Worm (Caenorhabditis elegans) whole organism, dauer: ENCODE measurements around the gene msp-31.
"Not testable (repeated sequence)": the region's sequence is repeated elsewhere in the genome, so short reads cannot be mapped to it uniquely, and the experiment has no call there.

ENCODE experiments used
- unc-62 ChIP-seq: sonication (generic microtip); optimal IDR thresholded peaks from 2 replicates; lab custom pipeline; 2017; ENCODE audit warnings: missing biosample characterization, missing genetic modification reagents, missing genetic modification characterization

Gene msp-31

DNA sequence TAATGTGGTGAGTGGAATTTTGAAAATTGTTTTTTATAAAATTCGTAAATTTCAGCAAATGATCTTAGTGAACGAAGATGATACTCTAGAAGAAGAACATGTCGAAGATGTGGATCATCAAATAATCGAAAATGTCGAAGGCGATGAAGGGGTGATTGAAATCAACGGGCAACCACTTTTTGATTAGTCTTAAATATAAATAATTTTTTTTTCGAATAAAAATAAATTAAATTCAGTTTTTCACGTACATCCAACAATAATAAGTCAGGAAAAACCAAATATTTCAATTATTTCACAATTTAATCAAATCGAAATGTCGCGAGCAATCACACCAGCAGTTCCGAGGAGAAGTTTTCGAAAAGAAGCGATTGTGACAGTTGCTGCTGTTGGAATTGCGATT, 21.4 kb upstream of the msp-31 start, which contains the start of gene ZK546.4:
Gene ZK546.4 (plus strand): TSS at position 301 of the 400 bp plus-strand sequence.
- no peak for TF ChIP-seq unc-62 (GFP tag; lab: Kevin White, UChicago)

DNA sequence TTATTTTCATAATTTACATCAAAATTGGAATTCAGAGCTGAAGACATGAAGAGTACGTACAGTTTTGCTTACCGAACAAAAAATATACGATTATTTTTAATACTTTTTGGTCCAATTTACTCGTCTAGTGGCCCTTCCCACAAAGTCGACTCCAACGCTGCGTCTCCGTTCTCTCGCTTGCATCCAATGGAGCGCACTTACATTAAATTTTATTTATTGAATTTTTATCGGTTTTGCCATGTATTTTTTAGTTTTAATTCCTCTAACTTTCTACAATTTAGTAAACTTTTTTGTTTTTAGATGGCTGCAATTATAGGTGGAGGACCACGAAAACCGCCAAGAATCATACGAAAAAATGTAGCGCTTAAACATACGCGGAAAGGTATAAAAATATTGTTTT, 19.2 kb upstream of the msp-31 start, which contains the start of gene ZK546.5:
Gene ZK546.5 (plus strand): TSS at position 301 of the 400 bp plus-strand sequence.
- TF ChIP-seq unc-62 (GFP tag; lab: Kevin White, UChicago), result no peak

DNA sequence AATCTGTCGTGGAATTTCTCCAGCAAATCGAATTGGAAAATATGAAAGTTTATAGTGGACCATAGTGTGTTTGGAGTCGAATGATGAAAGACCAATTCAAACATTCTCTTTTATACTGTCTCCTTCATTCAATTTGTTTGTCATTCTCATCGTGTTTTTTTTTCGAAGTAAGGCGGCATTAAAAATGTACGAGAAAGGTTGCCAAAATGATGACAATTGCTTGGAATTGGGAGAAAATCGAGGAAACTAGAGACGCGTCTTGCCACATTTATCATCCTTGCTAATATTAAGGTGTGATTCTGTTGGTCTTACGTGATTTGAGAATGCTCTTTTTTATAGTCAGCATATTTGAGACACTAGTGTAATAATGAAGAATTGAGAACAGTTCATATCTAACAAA, 18.6 kb upstream of the msp-31 start, which contains the start of gene gst-30:
Gene gst-30 (minus strand): TSS at position 101 of the 400 bp plus-strand sequence.
- TF ChIP-seq unc-62 (GFP tag; lab: Kevin White, UChicago), result no peak

DNA sequence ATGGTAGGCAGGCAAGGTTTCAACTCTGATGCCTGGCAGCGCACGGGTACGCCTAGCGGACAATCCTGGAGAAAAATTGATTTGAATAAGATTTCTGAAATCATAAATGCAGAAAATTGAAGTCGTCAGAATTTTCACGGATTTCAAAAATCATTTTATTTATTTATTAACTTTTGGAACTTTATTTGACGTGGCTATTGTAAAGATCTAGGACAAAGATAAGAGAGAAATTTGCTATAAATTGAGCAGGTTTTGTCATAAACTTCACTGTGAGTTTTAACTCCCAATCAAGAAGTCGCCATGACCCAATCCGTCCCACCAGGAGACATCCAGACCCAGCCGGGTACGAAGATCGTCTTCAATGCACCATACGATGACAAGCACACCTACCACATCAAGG, 16.4 kb upstream of the msp-31 start, which contains the start of gene msp-152:
Gene msp-152 (plus strand): TSS at position 301 of the 400 bp plus-strand sequence.
- TF ChIP-seq unc-62 (GFP tag; lab: Kevin White, UChicago), result not testable (repeated sequence)

DNA sequence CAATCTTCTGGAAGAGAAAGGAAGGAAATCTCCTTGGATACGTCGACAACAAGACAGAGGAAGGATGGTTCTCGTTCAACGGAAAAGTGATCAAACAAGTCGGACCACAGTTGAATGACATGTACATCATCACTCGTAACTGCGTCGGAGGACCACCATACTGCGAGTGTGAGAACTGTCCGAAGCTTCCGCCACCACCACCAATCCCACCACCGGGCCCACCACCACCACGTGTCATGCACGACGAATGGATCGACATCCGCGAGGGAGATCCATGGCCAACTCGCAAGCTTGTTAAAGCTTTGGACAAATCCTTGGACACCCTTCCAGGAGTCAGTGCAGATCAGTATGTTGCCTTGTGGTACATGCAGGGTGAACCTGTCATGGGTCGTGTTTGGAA, 14.9 kb upstream of the msp-31 start:
- no peak for TF ChIP-seq unc-62 (GFP tag; lab: Kevin White, UChicago)

DNA sequence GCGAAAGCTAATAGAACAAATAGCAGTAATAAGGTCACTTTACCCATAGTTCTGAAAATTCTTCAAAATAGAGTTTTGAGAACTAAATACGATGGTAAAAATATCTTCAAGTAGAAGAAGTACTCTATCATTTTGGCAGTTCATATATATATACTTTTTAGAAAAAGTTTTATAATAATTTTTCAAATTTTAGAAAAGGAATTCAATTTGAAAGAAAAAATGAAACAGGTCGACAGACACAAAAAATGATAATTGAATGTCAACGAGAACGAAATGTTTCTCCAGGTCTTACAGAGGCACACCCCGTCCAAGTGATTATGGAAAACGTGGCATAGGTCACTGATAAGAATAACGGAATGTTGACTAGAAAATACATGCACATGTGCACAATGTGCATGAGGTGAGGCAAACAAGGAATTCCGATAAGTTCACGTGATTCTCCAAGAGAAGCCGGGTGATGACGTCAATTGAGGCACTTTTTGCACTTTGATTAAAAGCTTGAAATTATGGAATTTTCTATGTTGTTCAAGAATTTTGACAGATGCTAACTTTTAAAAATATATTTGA, 8.9 kb upstream of the msp-31 start, which contains the start of gene aagr-2:
Gene aagr-2 (minus strand): TSS at position 51 of the 567 bp plus-strand sequence.
- no peak for TF ChIP-seq unc-62 (GFP tag; lab: Kevin White, UChicago)

DNA sequence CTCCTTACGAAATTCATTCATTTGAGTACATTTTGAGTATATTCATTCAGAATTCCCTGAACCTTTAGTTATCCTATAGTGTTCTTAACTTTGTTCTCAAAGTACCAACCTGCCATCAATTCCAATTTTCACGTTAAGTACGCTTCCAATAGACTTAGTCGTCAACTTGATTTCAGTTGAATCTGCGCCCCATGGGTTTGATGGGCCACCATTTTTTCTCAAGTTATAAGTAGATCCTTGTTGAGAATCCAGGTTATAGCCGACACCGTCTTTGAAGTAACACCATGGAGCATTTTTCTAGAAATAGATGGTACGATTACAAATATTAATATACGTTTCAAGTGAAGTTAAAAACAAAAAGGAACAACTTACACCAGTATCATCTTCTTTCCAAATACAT, 8.4 kb upstream of the msp-31 start:
- TF ChIP-seq unc-62 (GFP tag; lab: Kevin White, UChicago), result no peak

DNA sequence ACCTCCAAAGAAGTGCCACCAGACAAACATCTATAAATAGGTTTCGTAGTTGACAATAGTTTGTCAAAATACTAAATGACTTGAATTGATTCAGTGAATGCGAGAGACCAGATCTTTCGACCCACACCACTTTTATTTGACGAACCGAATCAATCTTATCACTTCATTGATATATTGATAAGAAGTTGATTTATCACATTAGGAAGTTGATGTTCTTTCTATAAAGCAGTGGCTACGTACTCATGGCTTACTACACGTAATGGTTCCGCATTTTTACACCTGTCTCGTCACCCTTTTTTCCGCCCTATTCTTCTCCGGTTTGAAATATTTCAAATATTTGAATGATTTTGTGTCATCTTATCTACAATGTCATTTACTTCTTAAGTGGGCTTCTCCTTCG, 4.2 kb upstream of the msp-31 start:
- no peak for TF ChIP-seq unc-62 (GFP tag; lab: Kevin White, UChicago)

DNA sequence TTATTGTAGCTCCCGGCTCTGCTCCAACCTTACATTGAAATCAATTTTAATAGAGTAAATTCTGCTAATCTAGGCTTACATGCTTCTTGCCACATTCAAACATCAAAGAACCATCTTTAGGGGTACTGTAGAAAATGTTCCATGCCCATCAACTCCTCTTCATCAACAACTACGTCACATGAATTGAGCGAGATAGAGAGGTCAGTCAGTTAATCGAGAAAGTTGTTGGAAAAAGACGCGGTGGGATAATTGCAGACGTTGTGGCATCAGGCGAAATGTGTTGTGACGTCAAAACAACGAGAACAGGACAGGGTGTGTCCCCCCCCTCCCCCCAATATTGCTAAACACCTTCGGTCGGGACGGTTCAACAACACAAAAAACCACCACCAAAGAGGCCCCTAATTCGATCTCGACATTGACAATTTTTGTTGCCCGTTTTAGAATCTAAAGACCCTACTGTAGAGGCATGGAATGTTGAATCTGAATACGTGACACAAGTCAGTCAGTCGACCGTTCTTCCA, 2.2 kb upstream of the msp-31 start:
- TF ChIP-seq unc-62 (GFP tag; lab: Kevin White, UChicago), result no peak

DNA sequence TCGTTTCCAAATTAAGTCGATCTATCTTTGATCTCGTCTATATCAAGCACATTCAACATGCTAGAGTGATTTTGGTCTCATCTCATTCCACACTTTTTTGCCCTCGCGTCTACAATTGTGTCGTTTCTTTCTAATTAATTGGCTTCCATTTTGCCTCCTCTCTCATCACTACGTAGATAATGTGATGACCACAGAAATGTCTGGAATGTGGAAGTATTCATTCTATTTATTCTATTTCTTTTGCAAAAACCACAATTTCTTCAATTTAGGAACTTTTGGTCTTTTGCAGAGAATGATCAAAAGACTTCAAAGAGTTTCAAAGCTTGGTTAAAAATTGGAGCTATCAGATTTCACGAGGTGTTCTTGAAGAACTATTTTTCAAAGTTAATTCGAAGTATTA, 790 bp downstream of the msp-31 start:
- TF ChIP-seq unc-62 (GFP tag; lab: Kevin White, UChicago), result no peak

DNA sequence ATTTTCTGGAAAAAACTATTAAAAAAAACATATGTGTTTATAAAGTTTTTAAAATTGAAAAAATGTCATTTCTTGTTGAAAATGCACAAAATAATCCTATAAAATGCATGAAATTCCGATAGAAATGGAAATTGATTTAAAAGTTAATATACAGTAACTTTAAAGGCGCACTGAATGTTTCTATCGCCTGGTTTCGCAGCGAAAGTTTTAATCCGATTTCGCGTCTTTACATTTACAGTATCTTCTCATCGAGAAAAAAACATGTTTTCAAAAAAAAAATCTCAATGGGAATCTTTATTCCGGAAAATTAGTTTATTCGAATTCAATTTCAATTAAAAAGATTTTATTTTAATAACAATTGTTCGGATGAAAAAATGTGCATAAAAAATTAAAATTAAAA, 2.1 kb downstream of the msp-31 start, which contains the start of gene R05F9.11:
Gene R05F9.11 (minus strand): TSS at position 5 of the 400 bp plus-strand sequence.
- no peak for TF ChIP-seq unc-62 (GFP tag; lab: Kevin White, UChicago)

DNA sequence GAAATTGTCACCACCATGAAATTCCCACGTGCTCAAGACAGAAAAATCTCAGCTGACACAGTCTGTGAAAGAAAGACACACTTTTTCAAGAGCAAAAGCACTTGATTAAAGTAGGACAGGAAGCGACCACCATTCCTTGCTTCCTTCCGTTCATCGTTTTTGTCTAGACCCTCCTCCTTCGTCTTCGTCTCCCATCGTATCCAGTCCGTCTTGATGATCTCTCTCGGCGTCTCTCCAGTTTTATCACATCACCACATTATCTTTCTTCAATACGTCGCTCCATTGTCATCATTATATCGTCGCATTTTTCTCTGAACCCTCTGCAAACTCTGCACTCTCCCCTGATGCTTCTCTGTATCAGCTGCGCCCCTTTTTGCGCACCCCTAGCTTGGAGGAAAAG, 8.2 kb downstream of the msp-31 start:
- TF ChIP-seq unc-62 (GFP tag; lab: Kevin White, UChicago), result no peak

DNA sequence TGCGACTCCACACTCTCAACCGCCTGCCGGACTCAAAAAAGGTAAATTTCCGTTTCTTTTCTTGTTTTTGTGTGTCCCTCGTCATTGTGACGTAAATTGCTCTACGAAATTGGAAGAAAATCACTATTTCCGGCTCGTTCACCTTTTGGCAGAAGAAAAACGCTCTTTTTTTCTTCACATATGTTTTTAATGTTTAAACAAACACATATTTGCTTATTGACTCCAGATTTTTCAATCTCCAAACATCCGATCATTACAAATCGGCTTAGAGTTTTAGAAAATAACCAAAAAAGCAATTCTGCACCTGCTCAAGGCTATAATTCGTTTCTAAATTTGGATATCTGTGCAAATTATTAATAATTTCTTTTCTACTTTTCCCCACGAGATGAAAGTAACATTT, 10.5 kb downstream of the msp-31 start:
- TF ChIP-seq unc-62 (GFP tag; lab: Kevin White, UChicago), result no peak

DNA sequence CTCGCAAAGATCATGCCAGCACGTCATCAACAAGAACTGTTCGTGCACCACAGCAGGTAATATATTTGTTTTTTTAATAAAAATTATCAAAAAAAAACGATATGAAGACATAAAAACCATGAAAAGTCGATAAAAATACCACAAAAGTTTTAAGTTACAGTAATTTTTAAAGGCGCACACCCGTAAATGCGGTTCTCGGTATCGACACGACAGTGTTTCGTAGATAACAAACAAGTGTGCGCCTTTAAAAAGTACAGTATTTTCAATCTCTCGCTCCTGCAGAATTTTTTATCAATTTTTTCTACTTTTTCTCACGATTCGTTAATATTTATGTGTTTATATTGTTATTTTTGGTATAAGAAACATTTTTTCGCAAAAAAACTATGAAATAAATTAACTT, 11.0 kb downstream of the msp-31 start:
- no peak for TF ChIP-seq unc-62 (GFP tag; lab: Kevin White, UChicago)

DNA sequence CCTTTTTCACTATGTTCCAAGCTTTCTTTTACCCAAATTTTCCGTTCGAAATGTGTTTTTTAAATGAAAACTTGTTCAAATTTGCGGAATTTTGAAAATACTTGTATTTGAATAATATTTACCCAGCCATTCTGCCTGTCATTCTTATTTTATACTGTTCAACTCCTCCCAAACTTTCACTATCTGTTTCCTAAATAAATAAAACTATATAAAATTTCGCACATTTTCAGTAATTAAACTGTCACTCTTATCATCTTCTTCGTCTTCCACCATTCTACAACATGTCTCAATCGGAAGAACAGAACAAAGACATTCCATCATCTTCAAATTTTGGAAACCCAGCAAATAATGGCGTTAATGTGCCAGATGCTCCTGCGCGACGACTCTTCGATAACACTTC, 11.6 kb downstream of the msp-31 start, which contains the start of gene btbd-10:
Gene btbd-10 (plus strand): TSS at position 231 of the 400 bp plus-strand sequence.
- TF ChIP-seq unc-62 (GFP tag; lab: Kevin White, UChicago), result no peak

DNA sequence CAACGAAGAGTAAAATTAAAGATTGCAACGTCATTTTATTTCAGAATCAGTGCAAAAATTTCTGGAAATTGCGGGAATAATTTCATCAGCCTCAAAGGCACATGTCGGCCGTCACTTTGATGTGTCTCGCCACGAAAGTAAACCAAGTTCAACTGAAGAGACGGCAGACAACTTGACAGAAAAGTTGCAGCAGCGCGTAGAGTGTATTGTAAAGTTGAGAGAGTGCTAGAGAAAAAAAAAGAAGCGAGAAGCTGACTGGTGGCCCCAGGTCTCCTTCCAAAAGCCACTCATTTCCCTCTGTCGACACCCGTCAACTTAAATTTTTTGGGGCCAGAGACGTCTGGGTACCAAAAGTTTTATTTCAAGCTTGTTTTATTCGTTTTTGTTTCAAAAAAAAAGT, 12.1 kb downstream of the msp-31 start:
- no peak for TF ChIP-seq unc-62 (GFP tag; lab: Kevin White, UChicago)

DNA sequence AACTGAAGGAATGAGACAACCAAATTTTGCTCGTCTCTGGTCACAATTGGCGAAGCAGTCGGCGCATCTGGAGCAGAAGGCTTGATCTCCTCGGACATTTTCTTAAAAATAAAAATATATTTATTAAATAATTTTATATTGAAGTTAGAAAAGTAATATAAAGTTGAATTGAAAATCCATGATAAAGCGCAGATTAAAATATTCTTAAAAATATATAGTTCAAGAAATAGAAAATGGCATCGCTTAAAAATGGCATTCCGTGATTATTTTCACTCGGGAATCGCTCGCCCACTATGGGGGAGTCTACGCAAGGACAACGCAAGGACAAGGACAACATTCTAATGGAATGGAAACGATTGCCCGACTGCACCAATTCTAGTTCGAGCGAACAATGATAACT, 12.7 kb downstream of the msp-31 start, which contains the start of gene sgt-1:
Gene sgt-1 (minus strand): TSS at position 101 of the 400 bp plus-strand sequence.
- not testable (repeated sequence) for TF ChIP-seq unc-62 (GFP tag; lab: Kevin White, UChicago)
